Worm (Caenorhabditis elegans) whole organism, mixed stage, embryonic: ENCODE results near the gene F44G4.6.

ENCODE experiments used
- M03D4.4 ChIP-seq: sonication (generic microtip); optimal IDR thresholded peaks from 2 replicates; lab custom pipeline; 2017; ENCODE audit warnings: mild to moderate bottlenecking, missing genetic modification characterization, missing compliant biosample characterization
- bed-3 ChIP-seq: fragments of 200-800 bp; sonication (Bioruptor generic); optimal IDR thresholded peaks from 3 replicates; lab custom pipeline; 2018; ENCODE audit warnings: mild to moderate bottlenecking, missing genetic modification characterization, moderate library complexity, missing compliant biosample characterization
- blmp-1 ChIP-seq: fragments of 150-350 bp; optimal IDR thresholded peaks from 2 replicates; lab custom pipeline; 2014; ENCODE audit warnings: missing biosample characterization, missing genetic modification characterization
- ceh-39 ChIP-seq: fragments of 150-350 bp; optimal IDR thresholded peaks from 2 replicates; lab custom pipeline; 2014; ENCODE audit warnings: missing biosample characterization, missing genetic modification characterization
- ceh-43 ChIP-seq: fragments of 200-800 bp; sonication (Bioruptor generic); optimal IDR thresholded peaks from 2 replicates; lab custom pipeline; 2018; ENCODE audit warnings: mild to moderate bottlenecking, missing genetic modification characterization, moderate library complexity, missing compliant biosample characterization
- ceh-83 ChIP-seq: fragments of 200-800 bp; sonication (Bioruptor generic); optimal IDR thresholded peaks from 2 replicates; lab custom pipeline; 2018; ENCODE audit warnings: mild to moderate bottlenecking, missing genetic modification characterization, missing compliant biosample characterization
- ces-1 ChIP-seq: fragments of 150-350 bp; optimal IDR thresholded peaks from 2 replicates; lab custom pipeline; 2014; ENCODE audit warnings: missing biosample characterization, missing genetic modification reagents, missing genetic modification characterization
- cnd-1 ChIP-seq: fragments of 200-800 bp; sonication (Bioruptor generic); optimal IDR thresholded peaks from 2 replicates; lab custom pipeline; 2018; ENCODE audit warnings: mild to moderate bottlenecking, missing genetic modification characterization, missing compliant biosample characterization
- drap-1 ChIP-seq: fragments of 200-800 bp; sonication (Bioruptor generic); optimal IDR thresholded peaks from 3 replicates; lab custom pipeline; 2018; ENCODE audit warnings: mild to moderate bottlenecking, missing genetic modification characterization, missing compliant biosample characterization
- elt-1 ChIP-seq: sonication (generic microtip); optimal IDR thresholded peaks from 2 replicates; lab custom pipeline; 2017; ENCODE audit warnings: missing genetic modification characterization, mild to moderate bottlenecking, missing compliant biosample characterization, antibody characterized with exemption, moderate library complexity, borderline replicate concordance; ENCODE audit not compliant: insufficient read depth
- elt-3 ChIP-seq: fragments of 150-350 bp; optimal IDR thresholded peaks from 2 replicates; lab custom pipeline; 2014; ENCODE audit warnings: missing biosample characterization, missing genetic modification characterization
- flh-1 ChIP-seq: fragments of 200-800 bp; sonication (Bioruptor generic); optimal IDR thresholded peaks from 2 replicates; lab custom pipeline; 2018; ENCODE audit warnings: mild to moderate bottlenecking, missing genetic modification characterization, moderate library complexity, missing compliant biosample characterization
- ham-2 ChIP-seq: fragments of 200-800 bp; sonication (Bioruptor generic); optimal IDR thresholded peaks from 2 replicates; lab custom pipeline; 2018; ENCODE audit warnings: mild to moderate bottlenecking, missing genetic modification characterization, missing compliant biosample characterization
- hlh-1 ChIP-seq: fragments of 150-350 bp; optimal IDR thresholded peaks from 2 replicates; lab custom pipeline; 2014; ENCODE audit warnings: missing biosample characterization, missing genetic modification reagents, missing genetic modification characterization
- lin-13 ChIP-seq: fragments of 150-350 bp; optimal IDR thresholded peaks from 2 replicates; lab custom pipeline; 2014; ENCODE audit warnings: missing biosample characterization, missing genetic modification characterization
- lin-32 ChIP-seq: fragments of 200-800 bp; sonication (Bioruptor generic); optimal IDR thresholded peaks from 2 replicates; lab custom pipeline; 2018; ENCODE audit warnings: mild to moderate bottlenecking, missing genetic modification characterization, missing compliant biosample characterization
- lsy-2 ChIP-seq: fragments of 150-350 bp; optimal IDR thresholded peaks from 2 replicates; lab custom pipeline; 2014; ENCODE audit warnings: missing biosample characterization, missing genetic modification characterization
- mab-5 ChIP-seq: fragments of 150-350 bp; optimal IDR thresholded peaks from 2 replicates; lab custom pipeline; 2014; ENCODE audit warnings: missing biosample characterization, missing genetic modification characterization
- mep-1 ChIP-seq: fragments of 150-350 bp; optimal IDR thresholded peaks from 2 replicates; lab custom pipeline; 2017; ENCODE audit warnings: missing biosample characterization, missing genetic modification reagents, missing genetic modification characterization, inconsistent platforms
- mls-2 ChIP-seq: sonication (generic microtip); optimal IDR thresholded peaks from 2 replicates; lab custom pipeline; 2016; ENCODE audit warnings: mild to moderate bottlenecking, missing genetic modification characterization, moderate library complexity, missing compliant biosample characterization
- nhr-12 ChIP-seq: fragments of 150-350 bp; optimal IDR thresholded peaks from 2 replicates; lab custom pipeline; 2014; ENCODE audit warnings: missing biosample characterization, missing genetic modification characterization
- nhr-2 ChIP-seq: fragments of 150-350 bp; optimal IDR thresholded peaks from 2 replicates; lab custom pipeline; 2014; ENCODE audit warnings: missing biosample characterization, missing genetic modification characterization
- nhr-28 ChIP-seq: fragments of 150-350 bp; optimal IDR thresholded peaks from 2 replicates; lab custom pipeline; 2014; ENCODE audit warnings: missing biosample characterization, missing genetic modification characterization
- nhr-76 ChIP-seq: sonication (generic microtip); optimal IDR thresholded peaks from 2 replicates; lab custom pipeline; 2017; ENCODE audit warnings: missing biosample characterization, missing genetic modification characterization
- pha-4 ChIP-seq: fragments of 150-350 bp; optimal IDR thresholded peaks from 2 replicates; lab custom pipeline; 2018; ENCODE audit warnings: missing biosample characterization, missing genetic modification reagents, missing genetic modification characterization
- sem-2 ChIP-seq: fragments of 200-800 bp; sonication (Bioruptor generic); optimal IDR thresholded peaks from 2 replicates; lab custom pipeline; 2018; ENCODE audit warnings: mild to moderate bottlenecking, missing genetic modification characterization, missing compliant biosample characterization
- sptf-1 ChIP-seq: sonication (generic microtip); optimal IDR thresholded peaks from 2 replicates; lab custom pipeline; 2017; ENCODE audit warnings: mild to moderate bottlenecking, missing genetic modification characterization, moderate library complexity, missing compliant biosample characterization
- unc-120 ChIP-seq: sonication (generic microtip); optimal IDR thresholded peaks from 2 replicates; lab custom pipeline; 2017; ENCODE audit warnings: missing genetic modification characterization, missing compliant biosample characterization; ENCODE audit not compliant: poor library complexity, severe bottlenecking
- unc-39 ChIP-seq: fragments of 150-350 bp; optimal IDR thresholded peaks from 2 replicates; lab custom pipeline; 2014; ENCODE audit warnings: missing biosample characterization, missing genetic modification characterization
- unc-62 ChIP-seq: fragments of 150-350 bp; optimal IDR thresholded peaks from 2 replicates; lab custom pipeline; 2014; ENCODE audit warnings: missing biosample characterization, missing genetic modification reagents, missing genetic modification characterization
- zip-8 ChIP-seq: fragments of 150-350 bp; optimal IDR thresholded peaks from 2 replicates; lab custom pipeline; 2014; ENCODE audit warnings: missing biosample characterization, missing genetic modification characterization
- ztf-11 ChIP-seq: fragments of 150-350 bp; optimal IDR thresholded peaks from 2 replicates; lab custom pipeline; 2014; ENCODE audit warnings: missing biosample characterization, missing genetic modification characterization

The F44G4.6 gene

DNA sequence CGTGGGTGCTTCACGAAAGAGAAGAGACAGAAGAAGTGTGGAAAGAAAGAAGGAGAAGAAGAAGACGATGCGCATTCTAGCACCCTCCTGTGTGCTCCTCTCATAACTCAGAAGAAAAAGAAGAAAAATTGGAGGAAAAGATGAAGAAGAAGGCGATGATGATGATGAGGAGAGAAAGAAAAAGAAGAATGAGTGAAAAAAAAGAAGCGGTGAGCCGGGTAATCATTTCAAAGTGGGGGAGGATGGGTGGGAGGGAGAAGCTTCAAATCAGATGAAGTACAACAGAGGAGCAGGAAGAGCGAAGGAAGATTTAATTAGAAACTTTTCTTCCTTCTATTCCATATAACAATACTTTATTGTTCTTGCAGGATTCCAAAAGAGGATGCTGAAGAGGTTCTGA is 9.1 kb upstream of the F44G4.6 start:
- TF ChIP-seq elt-1 (tag; lab: Kevin White, UChicago) (no peak), ceh-39 (no peak), ces-1 (GFP tag; lab: Kevin White, UChicago) (peak; percentile 70), flh-1 (GFP tag; lab: Kevin White, UChicago) (no peak), lsy-2 (tag; lab: Kevin White, UChicago) (no peak), lin-13 (tag; lab: Kevin White, UChicago) (no peak), hlh-1 (tag; lab: Kevin White, UChicago) (no peak), drap-1 (no peak), pha-4 (no peak), ham-2 (GFP tag; lab: Kevin White, UChicago) (no peak), mls-2 (tag; lab: Kevin White, UChicago) (peak; percentile 7), nhr-2 (no peak), M03D4.4 (tag; lab: Kevin White, UChicago) (no peak)

DNA sequence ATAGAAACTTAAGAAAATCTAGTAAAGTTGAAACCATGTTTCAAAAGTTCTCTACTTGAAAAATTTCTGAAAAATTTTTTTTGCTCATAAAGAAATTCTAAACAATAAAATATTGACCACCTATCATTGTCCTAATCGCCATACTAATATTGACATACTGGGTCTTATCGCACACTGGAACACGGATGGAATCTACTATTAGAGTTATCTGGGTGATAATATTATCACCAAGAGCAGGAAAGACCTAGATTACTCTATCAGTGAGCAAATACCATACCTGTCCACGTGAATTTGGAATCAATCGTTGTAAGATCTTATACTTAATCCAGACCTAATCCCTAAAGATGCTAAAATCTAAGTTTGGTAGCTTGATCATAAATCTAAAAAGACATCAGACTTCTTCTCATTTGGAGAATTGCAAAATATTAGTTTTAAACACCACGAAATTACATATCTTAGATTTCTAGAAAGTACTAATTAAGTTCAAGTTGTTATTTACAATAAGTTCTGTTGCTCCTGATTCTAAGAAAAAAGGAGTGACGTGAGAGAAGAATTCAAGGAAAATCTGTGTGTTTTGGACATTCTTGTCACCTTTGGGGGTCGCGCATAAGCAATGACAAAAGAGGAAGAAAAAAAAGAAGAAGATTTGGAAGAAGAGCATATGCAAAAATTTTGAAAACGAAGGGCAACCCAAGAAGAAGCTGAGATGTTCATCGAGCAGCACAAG is 8.5 kb upstream of the F44G4.6 start:
- no peak for TF ChIP-seq zip-8
- TF ChIP-seq, all 35 proteins: peak for 0

DNA sequence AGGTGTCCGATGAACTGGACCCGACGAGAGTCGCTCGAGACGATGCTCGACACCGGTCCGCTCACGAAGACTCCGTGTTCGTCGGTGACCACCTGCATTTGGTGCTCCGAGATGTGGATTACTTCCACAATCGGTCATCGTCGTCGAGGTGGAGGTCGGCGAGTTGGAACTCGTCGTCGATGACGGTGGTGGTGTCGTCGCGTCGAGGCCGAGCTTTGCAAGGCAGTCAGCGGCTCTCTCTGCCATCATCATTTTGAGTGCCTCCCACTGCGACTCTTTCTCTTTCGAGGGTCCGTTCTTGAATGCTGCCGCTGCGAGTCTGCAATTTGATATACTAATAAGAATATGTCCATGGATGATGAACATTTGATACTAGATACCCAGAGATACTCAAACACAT is 6.1 kb upstream of the F44G4.6 start:
- TF ChIP-seq unc-120 (tag; lab: Kevin White, UChicago) (no peak), elt-1 (tag; lab: Kevin White, UChicago) (no peak), ceh-83 (no peak), bed-3 (no peak), ces-1 (GFP tag; lab: Kevin White, UChicago) (no peak), mab-5 (no peak)

DNA sequence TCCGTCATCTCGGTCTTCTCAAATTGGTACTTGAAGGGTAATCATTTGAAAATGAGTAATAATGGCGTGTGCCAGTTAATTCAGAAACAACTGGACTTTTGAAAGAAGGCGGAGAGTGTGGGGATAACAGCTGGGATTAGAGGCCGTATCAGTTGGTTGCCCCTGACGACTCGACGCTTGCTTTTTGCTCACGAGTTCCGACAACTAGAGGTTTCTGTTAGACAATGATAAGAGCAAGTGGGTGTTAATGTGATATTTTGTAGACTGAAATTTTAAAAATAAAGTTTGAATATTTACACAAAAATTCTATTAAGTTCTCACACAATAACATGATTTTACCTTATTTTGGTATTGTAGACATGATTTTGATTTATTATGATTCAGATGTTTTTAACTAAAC is 3.5 kb upstream of the F44G4.6 start, which contains the start of gene F44G4.7:
Gene F44G4.7 (minus strand): TSS at position 101 of the 400 bp plus-strand sequence.
- TF ChIP-seq nhr-2 (no peak), ces-1 (GFP tag; lab: Kevin White, UChicago) (no peak), zip-8 (no peak), lin-13 (tag; lab: Kevin White, UChicago) (no peak), lin-32 (GFP tag; lab: Kevin White, UChicago) (no peak), unc-39 (tag; lab: Kevin White, UChicago) (no peak), flh-1 (GFP tag; lab: Kevin White, UChicago) (no peak), lsy-2 (tag; lab: Kevin White, UChicago) (no peak), ceh-39 (no peak), elt-1 (tag; lab: Kevin White, UChicago) (no peak), ceh-83 (no peak), nhr-12 (tag; lab: Kevin White, UChicago) (no peak), sptf-1 (tag; lab: Kevin White, UChicago) (no peak), mep-1 (tag; lab: Kevin White, UChicago) (no peak), unc-120 (tag; lab: Kevin White, UChicago) (no peak), ztf-11 (tag; lab: Kevin White, UChicago) (no peak), drap-1 (no peak)

DNA sequence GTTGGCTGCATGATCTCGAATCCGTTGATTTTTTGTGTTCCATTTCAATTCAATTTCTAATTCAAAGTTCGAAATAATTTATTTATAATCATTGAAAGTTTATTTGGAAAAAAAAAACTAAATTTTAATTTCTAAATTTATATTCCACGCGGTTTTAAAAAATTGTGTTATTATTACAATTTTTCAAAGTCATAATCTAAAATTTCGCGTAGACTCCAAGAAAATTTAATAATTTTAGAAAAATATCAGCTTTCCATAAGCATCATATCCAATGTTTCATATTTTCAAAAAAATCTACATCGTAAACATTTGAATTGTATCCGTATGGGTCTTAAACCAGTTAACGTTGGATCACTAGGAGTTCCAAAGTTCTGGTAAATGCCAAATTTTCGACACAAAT is 1.3 kb downstream of the F44G4.6 start, which contains the start of gene F44G4.5:
Gene F44G4.5 (minus strand): TSS at position 101 of the 400 bp plus-strand sequence.
- TF ChIP-seq zip-8 = no peak

DNA sequence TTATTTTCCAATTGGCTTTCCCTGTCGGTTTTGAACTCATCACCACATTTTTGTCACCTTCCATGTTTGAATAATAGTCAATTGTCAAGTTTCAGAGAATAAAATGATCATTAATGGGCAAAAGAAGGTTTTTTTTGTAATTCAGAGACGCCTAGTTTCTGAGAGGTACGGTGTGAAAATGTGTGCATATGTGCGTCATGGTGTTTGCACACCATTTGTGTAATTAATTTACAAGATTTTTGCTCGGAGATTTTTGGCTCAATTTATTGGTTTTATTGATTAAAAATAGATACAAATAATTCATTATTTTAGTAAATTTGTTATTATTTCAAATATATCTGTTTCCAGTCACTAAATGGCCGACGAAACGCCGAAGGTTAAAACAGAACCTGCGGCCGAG is 4.1 kb downstream of the F44G4.6 start, which contains the start of the genes F44G4.3 and tdp-1:
Gene F44G4.3 (minus strand): TSS at position 184 of the 400 bp plus-strand sequence.
Gene tdp-1 (plus strand): TSS at position 347 of the 400 bp plus-strand sequence.
- TF ChIP-seq mep-1 (tag; lab: Kevin White, UChicago) (peak; percentile 1), ceh-39 (no peak), zip-8 (no peak), elt-3 (tag; lab: Kevin White, UChicago) (no peak), sem-2 (GFP tag; lab: Kevin White, UChicago) (no peak), unc-120 (tag; lab: Kevin White, UChicago) (no peak), M03D4.4 (tag; lab: Kevin White, UChicago) (peak; percentile 3), ceh-43 (GFP tag; lab: Kevin White, UChicago) (no peak), unc-62 (GFP tag; lab: Kevin White, UChicago) (no peak), nhr-2 (no peak), cnd-1 (no peak), nhr-28 (tag; lab: Kevin White, UChicago) (no peak), ces-1 (GFP tag; lab: Kevin White, UChicago) (peak; percentile 97), ztf-11 (tag; lab: Kevin White, UChicago) (no peak), lsy-2 (tag; lab: Kevin White, UChicago) (peak; percentile 93), blmp-1 (tag; lab: Kevin White, UChicago) (no peak), bed-3 (no peak), nhr-12 (tag; lab: Kevin White, UChicago) (no peak), nhr-76 (tag; lab: Kevin White, UChicago) (no peak), mls-2 (tag; lab: Kevin White, UChicago) (no peak)
